Worm (Caenorhabditis elegans) whole organism, young adult: ENCODE results near the gene C28H8.2.
A peak's percentile ranks its signal among the peaks of the same experiment; 100 is the strongest.

Experiments
- B0035.1 ChIP-seq: sonication (generic microtip); optimal IDR thresholded peaks from 2 replicates; lab custom pipeline; 2016; ENCODE audit warnings: missing genetic modification characterization, mild to moderate bottlenecking, missing compliant biosample characterization, missing genotype, missing genetic modification reagents
- B0261.1 ChIP-seq: sonication (generic microtip); optimal IDR thresholded peaks from 2 replicates; lab custom pipeline; 2016; ENCODE audit warnings: mild to moderate bottlenecking, missing genetic modification characterization, moderate library complexity, missing compliant biosample characterization
- C06A6.2 ChIP-seq: fragments of 200-800 bp; sonication (Bioruptor generic); conservative IDR thresholded peaks from 2 replicates; pipeline ENCODE4 v1.3.6; 2022; ENCODE audit warnings: missing genetic modification characterization, missing compliant biosample characterization
- D2030.7 ChIP-seq: fragments of 200-800 bp; sonication (Bioruptor generic); IDR thresholded peaks from 2 replicates; pipeline ENCODE4 v1.3.6; 2022; ENCODE audit warnings: missing genetic modification reagents, missing genetic modification characterization, missing compliant biosample characterization
- F10E7.11 ChIP-seq: sonication (generic microtip); optimal IDR thresholded peaks from 2 replicates; lab custom pipeline; 2017; ENCODE audit warnings: mild to moderate bottlenecking, missing genetic modification characterization, moderate library complexity, missing compliant biosample characterization
- F52B5.7 ChIP-seq: sonication (generic microtip); optimal IDR thresholded peaks from 2 replicates; lab custom pipeline; 2016; ENCODE audit warnings: mild to moderate bottlenecking, missing genetic modification characterization, missing compliant biosample characterization
- F55B11.4 ChIP-seq: sonication (generic microtip); optimal IDR thresholded peaks from 2 replicates; lab custom pipeline; 2016; ENCODE audit warnings: missing compliant biosample characterization, missing genetic modification characterization, borderline replicate concordance; ENCODE audit not compliant: insufficient read depth
- K11D2.4 ChIP-seq: fragments of 200-800 bp; sonication (Bioruptor generic); IDR thresholded peaks from 2 replicates; pipeline ENCODE4 v1.3.6; 2022; ENCODE audit warnings: missing genetic modification reagents, missing genetic modification characterization, missing compliant biosample characterization
- T07F8.4 ChIP-seq: sonication (generic microtip); optimal IDR thresholded peaks from 2 replicates; lab custom pipeline; 2016; ENCODE audit warnings: mild to moderate bottlenecking, missing genetic modification characterization, moderate library complexity, missing compliant biosample characterization
- ZK185.1 ChIP-seq: sonication (generic microtip); optimal IDR thresholded peaks from 2 replicates; lab custom pipeline; 2016; ENCODE audit warnings: mild to moderate bottlenecking, missing genetic modification characterization, missing compliant biosample characterization; ENCODE audit not compliant: poor library complexity, severe bottlenecking
- atf-7 ChIP-seq: sonication (generic microtip); optimal IDR thresholded peaks from 2 replicates; lab custom pipeline; 2017; ENCODE audit warnings: mild to moderate bottlenecking, missing genetic modification characterization, missing compliant biosample characterization
- athp-1 ChIP-seq: sonication (generic microtip); optimal IDR thresholded peaks from 2 replicates; lab custom pipeline; 2017; ENCODE audit warnings: mild to moderate bottlenecking, missing genetic modification characterization, missing compliant biosample characterization
- attf-5 ChIP-seq: fragments of 200-800 bp; sonication (Bioruptor generic); optimal IDR thresholded peaks from 2 replicates; lab custom pipeline; 2018; ENCODE audit warnings: mild to moderate bottlenecking, missing genetic modification characterization, missing compliant biosample characterization
- bed-2 ChIP-seq: fragments of 200-800 bp; sonication (Bioruptor generic); IDR thresholded peaks from 2 replicates; pipeline ENCODE4 v1.3.6; 2022; ENCODE audit warnings: missing genetic modification reagents, missing genetic modification characterization, missing compliant biosample characterization
- ccch-3 ChIP-seq: fragments of 200-800 bp; sonication (Bioruptor generic); optimal IDR thresholded peaks from 2 replicates; lab custom pipeline; 2018; ENCODE audit warnings: mild to moderate bottlenecking, missing genetic modification characterization, missing compliant biosample characterization
- chd-7 ChIP-seq: sonication (generic microtip); optimal IDR thresholded peaks from 2 replicates; lab custom pipeline; 2016; ENCODE audit warnings: mild to moderate bottlenecking, missing genetic modification characterization, moderate library complexity, missing compliant biosample characterization
- dpff-1 ChIP-seq: sonication (generic microtip); optimal IDR thresholded peaks from 2 replicates; lab custom pipeline; 2017; ENCODE audit warnings: mild to moderate bottlenecking, missing genetic modification characterization, missing compliant biosample characterization
- ekl-4 ChIP-seq: fragments of 200-800 bp; sonication (Bioruptor generic); IDR thresholded peaks from 2 replicates; pipeline ENCODE4 v1.3.6; 2022; ENCODE audit warnings: missing genetic modification reagents, missing genetic modification characterization, missing compliant biosample characterization
- ets-4 ChIP-seq: fragments of 200-800 bp; sonication (Bioruptor generic); optimal IDR thresholded peaks from 2 replicates; lab custom pipeline; 2018; ENCODE audit warnings: mild to moderate bottlenecking, missing genetic modification characterization, missing compliant biosample characterization
- fkh-3 ChIP-seq: sonication (generic microtip); optimal IDR thresholded peaks from 2 replicates; lab custom pipeline; 2016; ENCODE audit warnings: mild to moderate bottlenecking, missing genetic modification characterization, missing compliant biosample characterization
- gei-17 ChIP-seq: fragments of 200-800 bp; sonication (Bioruptor generic); optimal IDR thresholded peaks from 2 replicates; lab custom pipeline; 2018; ENCODE audit warnings: mild to moderate bottlenecking, missing genetic modification characterization, missing compliant biosample characterization
- him-1 ChIP-seq: sonication (generic microtip); optimal IDR thresholded peaks from 2 replicates; lab custom pipeline; 2016; ENCODE audit warnings: missing genotype, missing genetic modification reagents, missing genetic modification characterization, missing compliant biosample characterization
- hlh-12 ChIP-seq: sonication (generic microtip); optimal IDR thresholded peaks from 2 replicates; lab custom pipeline; 2016; ENCODE audit warnings: missing genetic modification characterization, missing compliant biosample characterization
- hrde-1 ChIP-seq: sonication (generic microtip); optimal IDR thresholded peaks from 2 replicates; lab custom pipeline; 2016; ENCODE audit warnings: missing genetic modification characterization, mild to moderate bottlenecking, missing compliant biosample characterization, moderate library complexity, missing genotype, missing genetic modification reagents, borderline replicate concordance
- hsf-1 ChIP-seq: fragments of 200-800 bp; sonication (Bioruptor generic); IDR thresholded peaks from 2 replicates; pipeline ENCODE4 v1.3.6; 2022; ENCODE audit warnings: missing genetic modification reagents, missing genetic modification characterization, missing compliant biosample characterization
- lag-1 ChIP-seq: fragments of 200-800 bp; sonication (Bioruptor generic); IDR thresholded peaks from 2 replicates; pipeline ENCODE4 v1.3.6; 2022; ENCODE audit warnings: missing genetic modification reagents, missing genetic modification characterization, missing compliant biosample characterization
- let-526 ChIP-seq: fragments of 200-800 bp; sonication (Bioruptor generic); IDR thresholded peaks from 2 replicates; pipeline ENCODE4 v1.3.6; 2022; ENCODE audit warnings: missing genetic modification reagents, missing genetic modification characterization, missing compliant biosample characterization
- lsy-27 ChIP-seq: sonication (generic microtip); optimal IDR thresholded peaks from 2 replicates; lab custom pipeline; 2017; ENCODE audit warnings: missing genetic modification characterization, mild to moderate bottlenecking, missing compliant biosample characterization, antibody characterized with exemption, missing genotype, borderline replicate concordance; ENCODE audit not compliant: insufficient read depth
- madf-3 ChIP-seq: fragments of 200-800 bp; sonication (Bioruptor generic); IDR thresholded peaks from 2 replicates; pipeline ENCODE4 v1.3.6; 2022; ENCODE audit warnings: missing genetic modification reagents, missing genetic modification characterization, missing compliant biosample characterization
- madf-6 ChIP-seq: fragments of 200-800 bp; sonication (Bioruptor generic); IDR thresholded peaks from 2 replicates; pipeline ENCODE4 v1.3.6; 2022; ENCODE audit warnings: missing genetic modification reagents, missing genetic modification characterization, missing compliant biosample characterization
- nhr-179 ChIP-seq: sonication (generic microtip); optimal IDR thresholded peaks from 2 replicates; lab custom pipeline; 2016; ENCODE audit warnings: mild to moderate bottlenecking, missing genetic modification characterization, missing compliant biosample characterization
- pbrm-1 ChIP-seq: fragments of 200-800 bp; sonication (Bioruptor generic); IDR thresholded peaks from 2 replicates; pipeline ENCODE4 v1.3.6; 2022; ENCODE audit warnings: missing genetic modification reagents, missing genetic modification characterization, missing compliant biosample characterization
- pha-4 ChIP-seq: fragments of 150-350 bp; sonication (generic microtip); optimal IDR thresholded peaks from 2 replicates; lab custom pipeline; 2014; ENCODE audit warnings: missing biosample characterization, missing genetic modification reagents, missing genetic modification characterization
- rcor-1 ChIP-seq: fragments of 200-800 bp; sonication (Bioruptor generic); IDR thresholded peaks from 2 replicates; pipeline ENCODE4 v1.3.6; 2022; ENCODE audit warnings: missing genetic modification reagents, missing genetic modification characterization, missing compliant biosample characterization
- repo-1 ChIP-seq: sonication (generic microtip); optimal IDR thresholded peaks from 2 replicates; lab custom pipeline; 2017; ENCODE audit warnings: mild to moderate bottlenecking, missing genetic modification characterization, missing compliant biosample characterization
- snpc-1.3 ChIP-seq: sonication (generic microtip); optimal IDR thresholded peaks from 2 replicates; lab custom pipeline; 2017; ENCODE audit warnings: missing genetic modification characterization, mild to moderate bottlenecking, missing compliant biosample characterization, antibody characterized with exemption, moderate library complexity, missing genotype, missing genetic modification reagents; ENCODE audit not compliant: insufficient read depth
- snpc-3.4 ChIP-seq: sonication (generic microtip); optimal IDR thresholded peaks from 2 replicates; lab custom pipeline; 2017; ENCODE audit warnings: missing genetic modification characterization, mild to moderate bottlenecking, missing compliant biosample characterization, antibody characterized with exemption, moderate library complexity, missing genotype, missing genetic modification reagents
- somi-1 ChIP-seq: fragments of 200-800 bp; sonication (Bioruptor generic); optimal IDR thresholded peaks from 2 replicates; lab custom pipeline; 2018; ENCODE audit warnings: mild to moderate bottlenecking, missing genetic modification characterization, missing compliant biosample characterization
- tbp1 ChIP-seq: fragments of 200-800 bp; sonication (Bioruptor generic); optimal IDR thresholded peaks from 2 replicates; lab custom pipeline; 2018; ENCODE audit warnings: mild to moderate bottlenecking, missing genetic modification characterization, missing compliant biosample characterization
- unc-130 ChIP-seq: sonication (generic microtip); optimal IDR thresholded peaks from 2 replicates; lab custom pipeline; 2016; ENCODE audit warnings: missing genetic modification reagents, missing genetic modification characterization, missing compliant biosample characterization
- ztf-25 ChIP-seq: fragments of 200-800 bp; sonication (Bioruptor generic); IDR thresholded peaks from 2 replicates; pipeline ENCODE4 v1.3.6; 2022; ENCODE audit warnings: missing genetic modification reagents, missing genetic modification characterization, missing compliant biosample characterization
- ztf-6 ChIP-seq: fragments of 200-800 bp; sonication (Bioruptor generic); IDR thresholded peaks from 2 replicates; pipeline ENCODE4 v1.3.6; 2022; ENCODE audit warnings: missing genetic modification reagents, missing genetic modification characterization, missing compliant biosample characterization

Gene C28H8.2

DNA sequence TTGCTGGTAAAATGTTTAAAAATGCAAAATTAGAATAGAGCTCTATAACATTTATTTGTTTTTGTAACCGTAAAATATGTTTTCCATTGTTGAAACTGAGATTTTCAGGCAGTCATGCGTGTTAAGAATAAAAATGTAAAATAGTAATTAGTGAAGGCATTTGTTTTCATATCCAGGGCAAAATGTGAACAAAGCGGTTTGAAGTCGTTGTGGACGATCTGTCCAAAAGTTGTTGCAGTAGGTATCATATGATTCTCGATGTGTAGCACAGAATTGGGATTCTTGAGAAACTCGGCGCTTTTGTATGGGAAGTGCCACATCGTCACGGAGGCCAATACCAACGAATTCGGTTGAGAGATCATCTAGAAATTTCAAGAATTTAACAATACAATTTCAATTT lies 37.8 kb upstream of the C28H8.2 start:
- no peak for TF ChIP-seq tbp1
- peak; percentile 57; the same call in 1 of the 2 replicates for TF ChIP-seq madf-6
- TF ChIP-seq ztf-25 (GFP tag; lab: Robert Waterston, UW), result no peak
- TF ChIP-seq hrde-1, result peak; percentile 30
- TF ChIP-seq ekl-4 (GFP tag; lab: Robert Waterston, UW), result 0 out of 2 replicates have a peak, but pooled peaks have one; percentile 28
- TF ChIP-seq pha-4 (tag; lab: Kevin White, UChicago), result no peak
- peak; percentile 25 for TF ChIP-seq him-1
- TF ChIP-seq chd-7, result no peak
- peak; percentile 39 for TF ChIP-seq athp-1 (tag; lab: Kevin White, UChicago)
- 0 out of 2 replicates have a peak, but pooled peaks have one; percentile 55 for TF ChIP-seq madf-3 (GFP tag; lab: Robert Waterston, UW)
- TF ChIP-seq hsf-1 (GFP tag; lab: Robert Waterston, UW), result 0 out of 2 replicates have a peak, but pooled peaks have one; percentile 50
- peak; percentile 14 for TF ChIP-seq F52B5.7
- TF ChIP-seq pbrm-1, result 0 out of 2 replicates have a peak, but pooled peaks have one; percentile 34

- TF ChIP-seq C06A6.2 (GFP tag; lab: Robert Waterston, UW), result no peak
- TF ChIP-seq lag-1, result no peak
- no peak for TF ChIP-seq let-526 (GFP tag; lab: Robert Waterston, UW)
- TF ChIP-seq nhr-179 (tag; lab: Kevin White, UChicago), result no peak
- no peak for TF ChIP-seq K11D2.4 (GFP tag; lab: Robert Waterston, UW)
- TF ChIP-seq T07F8.4 (tag; lab: Kevin White, UChicago), result no peak
- TF ChIP-seq snpc-1.3, result no peak
- TF ChIP-seq gei-17 (GFP tag; lab: Kevin White, UChicago), result no peak
- no peak for TF ChIP-seq F10E7.11
Observed at ce11 chrIII:5882823-5883222, 37.3 kb upstream of the C28H8.2 start, which contains the start of gene F01F1.14. F01F1.14 (minus strand) TSS chrIII:5882923.

DNA sequence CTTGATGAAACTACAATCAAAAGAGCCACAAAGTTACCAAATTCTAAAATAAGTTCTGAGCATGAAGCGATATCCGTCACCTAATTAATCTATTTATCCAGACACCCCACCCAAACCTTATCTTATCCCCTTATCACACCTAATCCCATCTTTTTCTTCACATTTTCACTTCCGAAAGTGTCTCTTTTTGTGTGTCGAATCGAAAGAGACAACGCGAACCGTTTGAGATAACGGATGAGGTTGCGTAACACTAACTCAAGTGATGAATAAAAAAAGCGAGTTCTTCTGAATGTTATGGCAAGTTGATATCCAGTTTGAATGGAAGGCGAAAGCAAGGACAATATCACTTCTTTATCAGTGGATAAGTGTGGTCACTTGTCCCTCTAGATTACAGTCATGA lies 36.6 kb upstream of the C28H8.2 start:
- TF ChIP-seq lsy-27 (tag; lab: Kevin White, UChicago), result no peak
- TF ChIP-seq snpc-3.4 (tag; lab: Kevin White, UChicago), result no peak
- no peak for TF ChIP-seq ccch-3 (GFP tag; lab: Kevin White, UChicago)
- TF ChIP-seq B0261.1 (tag; lab: Kevin White, UChicago), result no peak
- TF ChIP-seq ztf-25 (GFP tag; lab: Robert Waterston, UW), result no peak
- no peak for TF ChIP-seq him-1
- no peak for TF ChIP-seq unc-130 (GFP tag; lab: Kevin White, UChicago)
- no peak for TF ChIP-seq fkh-3 (tag; lab: Kevin White, UChicago)
- TF ChIP-seq dpff-1 (tag; lab: Kevin White, UChicago), result no peak
- no peak for TF ChIP-seq D2030.7 (GFP tag; lab: Robert Waterston, UW)
- no peak for TF ChIP-seq repo-1 (tag; lab: Kevin White, UChicago)

DNA sequence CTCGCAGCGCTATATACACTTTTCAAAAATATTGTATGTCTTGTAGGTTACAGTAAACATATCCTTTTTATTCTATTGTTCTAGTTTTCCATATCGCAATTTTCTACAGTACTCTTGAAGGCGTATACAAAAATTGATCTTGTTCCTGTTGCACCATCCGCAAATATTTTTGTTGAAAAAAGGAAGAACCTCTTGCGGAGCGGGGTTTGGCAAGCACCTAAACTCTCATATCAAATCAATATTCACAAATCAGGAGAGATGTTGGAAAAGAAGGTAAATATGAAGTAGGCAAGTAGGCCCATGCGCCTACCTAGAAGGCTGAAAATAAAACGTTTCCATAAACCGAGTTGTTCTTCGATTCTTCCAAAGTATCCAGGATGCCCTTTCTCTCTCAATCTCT lies 36.1 kb upstream of the C28H8.2 start, which contains the start of gene C28H8.5:
TSS of gene C28H8.5 (plus strand) at position 301 of the 400 bp plus-strand sequence.
- TF ChIP-seq F52B5.7 (no peak), rcor-1 (GFP tag; lab: Robert Waterston, UW) (no peak), B0035.1 (tag; lab: Kevin White, UChicago) (no peak), hlh-12 (tag; lab: Kevin White, UChicago) (no peak), atf-7 (tag; lab: Kevin White, UChicago) (no peak), D2030.7 (GFP tag; lab: Robert Waterston, UW) (no peak), lsy-27 (tag; lab: Kevin White, UChicago) (no peak), bed-2 (no peak), F55B11.4 (no peak), ztf-6 (GFP tag; lab: Robert Waterston, UW) (no peak), somi-1 (GFP tag; lab: Kevin White, UChicago) (no peak), let-526 (GFP tag; lab: Robert Waterston, UW) (no peak), attf-5 (GFP tag; lab: Kevin White, UChicago) (no peak), ets-4 (no peak), ZK185.1 (tag; lab: Kevin White, UChicago) (no peak)
